Worm (Caenorhabditis elegans): Measurements from ENCODE around the gene B0244.9.

- TF ChIP-seq tbx-2 (tag; optimal IDR thresholded peaks at IDR 0.05) (no peak), nhr-237 (tag; optimal IDR thresholded peaks at IDR 0.05) (no peak), mdl-1 (tag; optimal IDR thresholded peaks at IDR 0.05) (no peak), nhr-76 (tag; optimal IDR thresholded peaks at IDR 0.05) (no peak)
Observed at ce11 chrIII:5719832-5720194, 11.0 kb downstream of the B0244.9 start.
